Fruit fly (Drosophila melanogaster) whole organism, embryonic: ENCODE data around the gene Caper.

Source experiments
- Awh ChIP-seq: fragments of 200-800 bp; sonication (Bioruptor generic); IDR thresholded peaks from 2 replicates; pipeline ENCODE4, ENCODE4 v1.3.6; 2022; ENCODE audit warnings: missing biosample characterization, missing genetic modification characterization
- B-H2 ChIP-seq: fragments of 200-800 bp; sonication (Bioruptor generic); optimal IDR thresholded peaks from 2 replicates; lab custom pipeline; 2018; ENCODE audit warnings: missing biosample characterization, mild to moderate bottlenecking, missing genetic modification characterization
- CG10321 ChIP-seq: fragments of 200-800 bp; sonication (Bioruptor generic); IDR thresholded peaks from 2 replicates; pipeline ENCODE4 v1.3.6; 2022; ENCODE audit warnings: missing biosample characterization, missing genetic modification characterization
- CG1233 ChIP-seq: fragments of 200-800 bp; sonication (Bioruptor generic); optimal IDR thresholded peaks from 4 replicates; lab custom pipeline; 2018; ENCODE audit warnings: missing biosample characterization, mild to moderate bottlenecking, missing genetic modification characterization
- CG15514 ChIP-seq: fragments of 200-800 bp; sonication (Bioruptor generic); optimal IDR thresholded peaks from 3 replicates; lab custom pipeline; 2017; ENCODE audit warnings: missing biosample characterization, missing genetic modification characterization, mild to moderate bottlenecking, moderate library complexity, missing genetic modification reagents
- CG18599 ChIP-seq: fragments of 200-800 bp; sonication (Bioruptor generic); optimal IDR thresholded peaks from 3 replicates; lab custom pipeline; 2017; ENCODE audit warnings: missing biosample characterization, missing genetic modification characterization, mild to moderate bottlenecking, moderate library complexity, missing genetic modification reagents
- CG2120 ChIP-seq: fragments of 200-800 bp; sonication (Bioruptor generic); optimal IDR thresholded peaks from 3 replicates; lab custom pipeline; 2016; ENCODE audit warnings: missing biosample characterization, missing genetic modification characterization
- CG2202 ChIP-seq: fragments of 200-800 bp; sonication (Bioruptor generic); optimal IDR thresholded peaks from 2 replicates; lab custom pipeline; 2018; ENCODE audit warnings: missing biosample characterization, mild to moderate bottlenecking, missing genetic modification characterization
- CG34422 ChIP-seq: fragments of 200-800 bp; sonication (Bioruptor generic); IDR thresholded peaks from 3 replicates; pipeline ENCODE4 v1.3.6; 2022; ENCODE audit warnings: missing biosample characterization, missing genetic modification characterization
- CG4707 ChIP-seq: fragments of 200-800 bp; sonication (Bioruptor generic); optimal IDR thresholded peaks from 2 replicates; lab custom pipeline; 2018; ENCODE audit warnings: missing biosample characterization, mild to moderate bottlenecking, missing genetic modification characterization, moderate library complexity
- CG6175 ChIP-seq: fragments of 200-800 bp; sonication (Bioruptor generic); IDR thresholded peaks from 3 replicates; pipeline ENCODE4 v1.3.6; 2022; ENCODE audit warnings: missing biosample characterization, missing genetic modification characterization
- CG6272 ChIP-seq: fragments of 200-800 bp; sonication (Bioruptor generic); IDR thresholded peaks from 2 replicates; pipeline ENCODE4 v1.3.6; 2022; ENCODE audit warnings: missing biosample characterization, missing genetic modification characterization
- CG6791 ChIP-seq: fragments of 200-800 bp; sonication (Bioruptor generic); IDR thresholded peaks from 3 replicates; pipeline ENCODE4 v1.3.6; 2022; ENCODE audit warnings: missing biosample characterization, missing genetic modification characterization; ENCODE audit not compliant: partially characterized antibody
- CG7987 ChIP-seq: fragments of 200-800 bp; sonication (Bioruptor generic); optimal IDR thresholded peaks from 2 replicates; lab custom pipeline; 2018; ENCODE audit warnings: missing biosample characterization, mild to moderate bottlenecking, missing genetic modification characterization, moderate library complexity
- CG9215 ChIP-seq: fragments of 200-800 bp; sonication (Bioruptor generic); IDR thresholded peaks from 2 replicates; pipeline ENCODE4 v1.3.6; 2022; ENCODE audit warnings: missing biosample characterization, missing genetic modification characterization
- Camta ChIP-seq: fragments of 200-800 bp; sonication (Bioruptor generic); optimal IDR thresholded peaks from 2 replicates; lab custom pipeline; 2016; ENCODE audit warnings: missing biosample characterization, missing genetic modification characterization
- Dip2 ChIP-seq: fragments of 200-800 bp; sonication (Bioruptor generic); IDR thresholded peaks from 2 replicates; pipeline ENCODE4 v1.3.6; 2022; ENCODE audit warnings: missing biosample characterization, missing genetic modification characterization
- E2f2 ChIP-seq: fragments of 200-800 bp; sonication (Bioruptor generic); IDR thresholded peaks from 2 replicates; pipeline ENCODE4 v1.3.6; 2022; ENCODE audit warnings: missing biosample characterization, missing genetic modification characterization
- Eip74EF ChIP-seq, 2 experiments: fragments of 200-800 bp in 1 of 2; fragments of >200 bp in 1 of 2; sonication (Bioruptor generic) in 1 of 2; optimal IDR thresholded peaks; 2 replicates each; lab custom pipeline; 2017 to 2019; ENCODE audit warnings: missing biosample characterization in 2 of 2, missing genetic modification characterization in 2 of 2, mild to moderate bottlenecking in 1 of 2, moderate library complexity in 1 of 2
- H2.0 ChIP-seq: fragments of 200-800 bp; sonication (Bioruptor generic); IDR thresholded peaks from 2 replicates; pipeline ENCODE4 v1.3.6; 2022; ENCODE audit warnings: missing biosample characterization, missing genetic modification characterization
- HmgZ ChIP-seq: fragments of 200-800 bp; sonication (Bioruptor generic); optimal IDR thresholded peaks from 2 replicates; lab custom pipeline; 2018; ENCODE audit warnings: missing biosample characterization, mild to moderate bottlenecking, missing genetic modification characterization
- Myb ChIP-seq: fragments of 200-800 bp; sonication (Bioruptor generic); optimal IDR thresholded peaks from 2 replicates; lab custom pipeline; 2016; ENCODE audit warnings: missing biosample characterization, missing genetic modification characterization
- NC2α ChIP-seq: fragments of 200-800 bp; sonication (Bioruptor generic); optimal IDR thresholded peaks from 2 replicates; lab custom pipeline; 2016; ENCODE audit warnings: missing biosample characterization, missing genetic modification characterization
- Nf-YB ChIP-seq: fragments of 200-800 bp; sonication (Bioruptor generic); optimal IDR thresholded peaks from 3 replicates; lab custom pipeline; 2019; ENCODE audit warnings: missing biosample characterization, mild to moderate bottlenecking, missing genetic modification characterization, moderate library complexity
- NfI ChIP-seq: fragments of 200-800 bp; sonication (Bioruptor generic); optimal IDR thresholded peaks from 3 replicates; lab custom pipeline; 2018; ENCODE audit warnings: missing biosample characterization, mild to moderate bottlenecking, missing genetic modification characterization, moderate library complexity
- Opbp ChIP-seq: fragments of 200-800 bp; sonication (Bioruptor generic); IDR thresholded peaks from 3 replicates; pipeline ENCODE4 v1.3.6; 2022; ENCODE audit warnings: missing biosample characterization, missing genetic modification characterization; ENCODE audit not compliant: partially characterized antibody
- Pdp1 ChIP-seq, 2 experiments: fragments of 200-800 bp; sonication (Bioruptor generic); optimal IDR thresholded peaks; 3 replicates each; lab custom pipeline; 2016; ENCODE audit warnings: missing biosample characterization in 2 of 2, missing genetic modification characterization in 2 of 2, mild to moderate bottlenecking in 1 of 2, moderate library complexity in 1 of 2
- Poxn ChIP-seq: fragments of 200-800 bp; sonication (Bioruptor generic); IDR thresholded peaks from 2 replicates; pipeline ENCODE4 v1.3.6; 2022; ENCODE audit warnings: missing biosample characterization, missing genetic modification characterization
- TFAM ChIP-seq: fragments of 200-800 bp; sonication (Bioruptor generic); optimal IDR thresholded peaks from 2 replicates; lab custom pipeline; 2017; ENCODE audit warnings: missing biosample characterization, missing genetic modification characterization, inconsistent platforms
- amos ChIP-seq: fragments of 200-800 bp; sonication (Bioruptor generic); IDR thresholded peaks from 2 replicates; pipeline ENCODE4 v1.3.6; 2022; ENCODE audit warnings: missing biosample characterization, missing genetic modification characterization; ENCODE audit not compliant: partially characterized antibody
- bab2 ChIP-seq: fragments of 200-800 bp; sonication (Bioruptor generic); optimal IDR thresholded peaks from 2 replicates; lab custom pipeline; 2016; ENCODE audit warnings: missing biosample characterization, missing genetic modification characterization
- bowl ChIP-seq: fragments of 200-800 bp; sonication (Bioruptor generic); IDR thresholded peaks from 2 replicates; pipeline ENCODE4 v1.3.6; 2022; ENCODE audit warnings: missing biosample characterization, missing genetic modification characterization
- cad ChIP-seq: fragments of >200 bp; optimal IDR thresholded peaks from 2 replicates; lab custom pipeline; 2017; ENCODE audit warnings: missing biosample characterization, missing genetic modification characterization
- ci ChIP-seq: fragments of 200-800 bp; sonication (Bioruptor generic); IDR thresholded peaks from 3 replicates; pipeline ENCODE4 v1.3.6; 2022; ENCODE audit warnings: missing biosample characterization, missing genetic modification characterization
- crc ChIP-seq: fragments of 200-800 bp; sonication (Bioruptor generic); optimal IDR thresholded peaks from 2 replicates; lab custom pipeline; 2016; ENCODE audit warnings: missing biosample characterization, missing genetic modification characterization
- cwo ChIP-seq: fragments of 200-800 bp; sonication (Bioruptor generic); optimal IDR thresholded peaks from 3 replicates; lab custom pipeline; 2017; ENCODE audit warnings: missing biosample characterization, missing genetic modification characterization, mild to moderate bottlenecking, moderate library complexity, missing genetic modification reagents
- dm ChIP-seq: fragments of 200-800 bp; sonication (Bioruptor generic); optimal IDR thresholded peaks from 3 replicates; lab custom pipeline; 2016; ENCODE audit warnings: missing biosample characterization, missing genetic modification characterization
- hkb ChIP-seq, 2 experiments: fragments of 200-800 bp in 1 of 2; fragments of >200 bp in 1 of 2; sonication (Bioruptor generic) in 1 of 2; IDR thresholded peaks in 1 of 2; optimal IDR thresholded peaks in 1 of 2; 2 replicates each; pipeline versions ENCODE4 v1.3.6 to Lab custom; 2017 to 2022; ENCODE audit warnings: missing biosample characterization in 1 of 2, missing genetic modification characterization in 1 of 2
- kah ChIP-seq: fragments of 200-800 bp; sonication (Bioruptor generic); optimal IDR thresholded peaks from 2 replicates; lab custom pipeline; 2018; ENCODE audit warnings: missing biosample characterization, mild to moderate bottlenecking, missing genetic modification characterization
- lmd ChIP-seq: fragments of 200-800 bp; sonication (Bioruptor generic); IDR thresholded peaks from 2 replicates; pipeline ENCODE4 v1.3.6; 2022; ENCODE audit warnings: missing biosample characterization, missing genetic modification characterization
- pan ChIP-seq, 4 experiments: fragments of >200 bp in 3 of 4; fragments of 200-800 bp in 1 of 4; sonication (Bioruptor generic) in 1 of 4; optimal IDR thresholded peaks in 3 of 4; IDR thresholded peaks in 1 of 4; 2 replicates each; pipeline versions ENCODE4 v1.3.6 to Lab custom; 2017 to 2022; ENCODE audit warnings: missing biosample characterization in 2 of 4, missing genetic modification characterization in 2 of 4, mixed read lengths in 1 of 4
- seq ChIP-seq: fragments of 200-800 bp; sonication (Bioruptor generic); IDR thresholded peaks from 2 replicates; pipeline ENCODE4 v1.3.6; 2022; ENCODE audit warnings: missing biosample characterization, missing genetic modification characterization
- sisA ChIP-seq: fragments of 200-800 bp; sonication (Bioruptor generic); IDR thresholded peaks from 2 replicates; pipeline ENCODE4 v1.3.6; 2022; ENCODE audit warnings: missing biosample characterization, missing genetic modification characterization
- sob ChIP-seq: fragments of 200-800 bp; sonication (Bioruptor generic); IDR thresholded peaks from 2 replicates; pipeline ENCODE4 v1.3.6; 2022; ENCODE audit warnings: missing biosample characterization, missing genetic modification characterization
- tup ChIP-seq: fragments of 200-800 bp; sonication (Bioruptor generic); optimal IDR thresholded peaks from 2 replicates; lab custom pipeline; 2016; ENCODE audit warnings: missing biosample characterization, mild to moderate bottlenecking, missing genetic modification characterization, moderate library complexity
- usp ChIP-seq: fragments of >200 bp; optimal IDR thresholded peaks from 2 replicates; lab custom pipeline; 2017; ENCODE audit warnings: missing biosample characterization, missing genetic modification characterization

Gene Caper

DNA sequence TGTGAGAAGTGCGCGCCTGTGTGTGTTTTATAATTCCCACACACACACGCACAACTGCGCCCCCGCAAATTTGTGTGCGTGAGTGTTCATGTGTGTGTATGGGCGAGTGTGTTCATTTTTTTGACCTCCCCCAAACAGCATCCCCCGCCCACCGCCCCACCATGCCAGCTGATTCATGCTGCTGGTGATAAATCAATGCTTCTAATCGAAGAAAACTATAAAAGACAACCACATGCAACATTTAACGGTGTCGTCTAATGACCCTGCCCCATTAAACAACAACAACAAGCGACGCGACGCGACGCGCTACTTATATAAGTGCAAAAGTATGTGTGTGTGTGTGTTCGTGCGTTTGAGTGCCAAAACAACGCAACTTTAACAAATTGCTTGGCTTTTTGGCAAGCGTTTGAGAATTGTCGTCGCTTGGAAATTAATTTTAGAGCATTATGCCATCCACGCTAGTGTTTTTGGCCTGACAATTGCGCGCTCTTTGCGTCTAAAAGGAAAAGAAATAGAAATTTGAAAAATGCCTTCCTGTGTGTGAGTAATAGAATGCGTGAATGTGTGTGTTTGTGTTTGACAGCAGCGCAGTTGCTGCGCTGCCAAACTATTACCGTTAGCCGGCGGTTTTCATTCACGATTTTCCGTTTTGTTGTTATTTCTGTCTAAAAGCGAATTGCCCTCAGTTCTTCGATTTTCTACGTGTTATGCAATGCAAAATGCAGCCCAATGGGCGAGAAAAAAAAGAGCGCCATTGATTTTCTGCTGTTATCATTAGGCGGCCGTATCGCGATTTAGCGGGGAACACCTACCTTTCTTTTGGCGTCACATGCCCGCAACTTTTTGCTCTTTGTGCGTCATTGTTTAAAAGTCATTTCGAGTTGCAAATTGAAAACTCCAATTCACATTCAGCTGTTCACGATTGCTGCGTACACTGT, 6.2 kb downstream of the Caper start (continued):
- no peak for TF ChIP-seq CG18599 (GFP tag; lab: Kevin White, UChicago)
- TF ChIP-seq Pdp1 (GFP tag; optimal IDR thresholded peaks at IDR 0.05; lab: Kevin White, UChicago): peak in 1 of 2 experiments; percentile 86
- no peak for TF ChIP-seq CG15514 (GFP tag; lab: Kevin White, UChicago)
- no peak for TF ChIP-seq tup (GFP tag; lab: Kevin White, UChicago)
- TF ChIP-seq ci: no peak
- TF ChIP-seq CG34422: peak; percentile 4; the same call in 1 of the 3 replicates
- TF ChIP-seq Poxn (GFP tag; lab: Robert Waterston, UW): no peak
- no peak for TF ChIP-seq usp (GFP tag; lab: Kevin White, UChicago)
- peak; percentile 29 for TF ChIP-seq kah
- no peak for TF ChIP-seq CG6272 (GFP tag; lab: Robert Waterston, UW)

dm6 chr2L:7039342-7039684, 6.8 kb downstream of the Caper start:
- TF ChIP-seq CG2120 (GFP tag; lab: Kevin White, UChicago): peak; percentile 70
- TF ChIP-seq CG6791: no peak
- TF ChIP-seq H2.0: peak; percentile 62
- TF ChIP-seq Eip74EF (GFP tag; optimal IDR thresholded peaks at IDR 0.05; lab: Kevin White, UChicago): no peak
- no peak for TF ChIP-seq Nf-YB
- no peak for TF ChIP-seq bowl (GFP tag; lab: Robert Waterston, UW)
- TF ChIP-seq Myb (GFP tag; lab: Kevin White, UChicago): peak; percentile 45
- peak; percentile 49; the same call in 1 of the 2 replicates for TF ChIP-seq seq
- TF ChIP-seq crc (GFP tag; lab: Kevin White, UChicago): peak; percentile 16
- TF ChIP-seq CG10321 (GFP tag; lab: Robert Waterston, UW): no peak
- TF ChIP-seq CG7987: no peak
- TF ChIP-seq sob: peak; percentile 60; the same call in 1 of the 2 replicates
- TF ChIP-seq NC2α (GFP tag; lab: Kevin White, UChicago): no peak
- peak; percentile 57 for TF ChIP-seq Camta (GFP tag; lab: Kevin White, UChicago)
- TF ChIP-seq Opbp (GFP tag; lab: Robert Waterston, UW): no peak
- no peak for TF ChIP-seq CG6175 (GFP tag; lab: Robert Waterston, UW)
- no peak for TF ChIP-seq cad
- TF ChIP-seq Awh (GFP tag; lab: Robert Waterston, UW): 0 out of 2 replicates have a peak, but pooled peaks have one; percentile 31
- TF ChIP-seq pan (optimal IDR thresholded peaks at IDR 0.05; lab: Kevin White, UChicago): no peak
- TF ChIP-seq pan (GFP tag; optimal IDR thresholded peaks at IDR 0.05 in 1 of 2, IDR thresholded peaks at IDR 0.05 in 1 of 2): peak in 1 of 2 experiments; percentile 67
- no peak for TF ChIP-seq B-H2 (GFP tag; lab: Kevin White, UChicago)
- peak; percentile 49 for TF ChIP-seq HmgZ (tag; lab: Kevin White, UChicago)
- TF ChIP-seq lmd (GFP tag; lab: Robert Waterston, UW): peak; percentile 60
- TF ChIP-seq CG4707 (GFP tag; lab: Kevin White, UChicago): no peak
- TF ChIP-seq cwo (GFP tag; lab: Kevin White, UChicago): peak; percentile 44
- TF ChIP-seq CG2202: peak; percentile 21
- TF ChIP-seq sisA: peak; percentile 68
- no peak for TF ChIP-seq hkb (optimal IDR thresholded peaks at IDR 0.05; lab: Kevin White, UChicago)
- peak; percentile 74 for TF ChIP-seq hkb (GFP tag; IDR thresholded peaks at IDR 0.05; lab: Robert Waterston, UW)
- TF ChIP-seq CG1233 (GFP tag; lab: Kevin White, UChicago): peak; percentile 8
- peak; percentile 15 for TF ChIP-seq dm (GFP tag; lab: Kevin White, UChicago)
- TF ChIP-seq E2f2 (GFP tag; lab: Robert Waterston, UW): 0 out of 2 replicates have a peak, but pooled peaks have one; percentile 30
- TF ChIP-seq TFAM (GFP tag; lab: Kevin White, UChicago): no peak
- TF ChIP-seq amos: no peak
- 0 out of 2 replicates have a peak, but pooled peaks have one; percentile 32 for TF ChIP-seq CG9215 (GFP tag; lab: Robert Waterston, UW)
- TF ChIP-seq NfI (GFP tag; lab: Kevin White, UChicago): no peak
- TF ChIP-seq Dip2 (GFP tag; lab: Robert Waterston, UW): no peak
- peak; percentile 31 for TF ChIP-seq bab2 (GFP tag; lab: Kevin White, UChicago)
